Fruit fly (Drosophila melanogaster): ENCODE results near the gene CG34161.

CG34161 gene

DNA sequence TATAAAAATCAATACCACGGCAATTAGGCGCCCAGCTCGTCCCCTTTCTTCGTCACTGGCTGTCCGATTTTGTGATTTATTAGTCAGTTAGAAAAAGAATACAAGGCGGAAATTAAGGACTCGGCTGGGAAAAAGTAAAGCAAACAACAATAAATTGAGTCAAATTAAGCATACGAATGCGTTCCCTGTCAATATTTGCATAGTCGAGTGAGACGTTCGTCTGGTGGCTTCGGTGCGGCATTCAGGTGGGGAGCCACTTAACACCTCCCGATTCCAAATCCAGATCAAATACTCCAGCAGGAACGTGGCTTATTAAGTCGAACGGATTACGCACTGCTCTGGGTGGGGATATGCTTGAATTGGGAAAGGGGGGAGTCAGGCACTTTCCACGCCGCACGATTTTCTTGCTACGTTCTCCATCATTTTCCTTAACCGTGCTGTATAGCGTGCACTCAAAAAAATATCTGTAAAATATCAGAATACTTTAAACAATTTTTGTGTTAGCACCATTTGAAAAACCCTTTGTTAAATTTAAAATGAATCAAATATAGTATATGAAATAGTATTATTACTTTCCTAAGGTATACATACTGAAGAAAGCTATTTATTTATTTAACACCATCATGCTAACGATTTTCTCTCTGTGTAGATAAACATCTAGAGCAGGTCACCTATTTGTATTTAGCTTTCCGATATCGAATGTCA is 38.3 kb downstream of the CG34161 start (continued):
- TF ChIP-seq CG2202 (tag; optimal IDR thresholded peaks at IDR 0.05) (no peak), Xrp1 (GFP tag; IDR thresholded peaks at IDR 0.05) (peak; percentile 74), CG8765 (GFP tag; IDR thresholded peaks at IDR 0.05) (no peak), otp (GFP tag; IDR thresholded peaks at IDR 0.05) (no peak), ara (GFP tag; IDR thresholded peaks at IDR 0.05) (peak; percentile 46; the same call in 1 of the 2 replicates), CG8478 (optimal IDR thresholded peaks at IDR 0.05) (no peak), dimm (GFP tag; IDR thresholded peaks at IDR 0.05) (no peak), da (GFP tag; optimal IDR thresholded peaks at IDR 0.05) (no peak), CG9797 (GFP tag; optimal IDR thresholded peaks at IDR 0.05) (no peak), bbx (GFP tag; IDR thresholded peaks at IDR 0.05; ENCODE audit: partially characterized antibody) (no peak), Side (GFP tag; optimal IDR thresholded peaks at IDR 0.05) (no peak), PHDP (tag; optimal IDR thresholded peaks at IDR 0.05) (peak; percentile 71), CG13775 (GFP tag; optimal IDR thresholded peaks at IDR 0.05) (peak; percentile 10), CG15479 (GFP tag; optimal IDR thresholded peaks at IDR 0.05) (no peak), phol (tag; optimal IDR thresholded peaks at IDR 0.05) (peak; percentile 73), Max (GFP tag; optimal IDR thresholded peaks at IDR 0.05) (peak; percentile 40), CG34376 (GFP tag; optimal IDR thresholded peaks at IDR 0.05) (no peak), pum (GFP tag; optimal IDR thresholded peaks at IDR 0.05) (no peak), esg (GFP tag; conservative IDR thresholded peaks at IDR 0.05) (peak; percentile 32; the same call in 1 of the 2 replicates), Dad (GFP tag; optimal IDR thresholded peaks at IDR 0.05) (no peak), ash1 (GFP tag; optimal IDR thresholded peaks at IDR 0.05) (no peak), Nf-YC (tag; optimal IDR thresholded peaks at IDR 0.05) (no peak), E2f2 (GFP tag; IDR thresholded peaks at IDR 0.05) (no peak), CG3407 (GFP tag; optimal IDR thresholded peaks at IDR 0.05) (peak; percentile 18), CG10366 (GFP tag; IDR thresholded peaks at IDR 0.05) (peak; percentile 20; the same call in 1 of the 2 replicates), CG11504 (tag; optimal IDR thresholded peaks at IDR 0.05) (peak; percentile 66), Adf1 (GFP tag; IDR thresholded peaks at IDR 0.05) (no peak), prd (optimal IDR thresholded peaks at IDR 0.05) (no peak), prd (GFP tag; IDR thresholded peaks at IDR 0.05) (no peak; the same call in 2 of the 3 replicates), CG1832 (GFP tag; optimal IDR thresholded peaks at IDR 0.05) (no peak), CG7786 (GFP tag; optimal IDR thresholded peaks at IDR 0.05) (no peak), tio (GFP tag; optimal IDR thresholded peaks at IDR 0.05) (peak; percentile 33), slbo (GFP tag; IDR thresholded peaks at IDR 0.05) (no peak), CG8944 (GFP tag; optimal IDR thresholded peaks at IDR 0.05) (no peak), Usf (GFP tag; optimal IDR thresholded peaks at IDR 0.05) (no peak), dati (GFP tag; IDR thresholded peaks at IDR 0.05) (no peak), CG1529 (GFP tag; optimal IDR thresholded peaks at IDR 0.05) (peak; percentile 46), HmgD (GFP tag; optimal IDR thresholded peaks at IDR 0.05) (no peak), TFAM (GFP tag; optimal IDR thresholded peaks at IDR 0.05) (no peak), CG7987 (GFP tag; optimal IDR thresholded peaks at IDR 0.05) (no peak), Fer3 (tag; optimal IDR thresholded peaks at IDR 0.05) (no peak), CG9437 (GFP tag; optimal IDR thresholded peaks at IDR 0.05) (peak; percentile 26), CG13296 (GFP tag; optimal IDR thresholded peaks at IDR 0.05) (no peak), unpg (GFP tag; optimal IDR thresholded peaks at IDR 0.05) (peak; percentile 72), Dp (GFP tag; optimal IDR thresholded peaks at IDR 0.05) (no peak), HHEX (GFP tag; optimal IDR thresholded peaks at IDR 0.05) (no peak), CG12236 (GFP tag; optimal IDR thresholded peaks at IDR 0.05) (no peak), CG12942 (GFP tag; optimal IDR thresholded peaks at IDR 0.05) (no peak), CG30020 (tag; optimal IDR thresholded peaks at IDR 0.05) (no peak), Six4 (GFP tag; optimal IDR thresholded peaks at IDR 0.05) (peak; percentile 21), CG8089 (GFP tag; optimal IDR thresholded peaks at IDR 0.05) (no peak)

Measured in whole organism, embryonic.